Worm (Caenorhabditis elegans) whole organism, midembryonic: ENCODE data around the gene gst-9.

Source experiments
- T22C8.4 ChIP-seq: fragments of 200-800 bp; sonication (Bioruptor generic); IDR thresholded peaks from 2 replicates; pipeline ENCODE4 v1.3.6; 2022; ENCODE audit warnings: missing genetic modification characterization, missing compliant biosample characterization
- cog-1 ChIP-seq: sonication (generic microtip); optimal IDR thresholded peaks from 2 replicates; lab custom pipeline; 2016; ENCODE audit warnings: missing genetic modification characterization, missing compliant biosample characterization
- flt-1 ChIP-seq: fragments of 200-800 bp; sonication (Bioruptor generic); IDR thresholded peaks from 2 replicates; pipeline ENCODE4 v1.3.6; 2022; ENCODE audit warnings: missing genetic modification characterization, missing compliant biosample characterization
- med-1 ChIP-seq: sonication (generic microtip); optimal IDR thresholded peaks from 2 replicates; lab custom pipeline; 2017; ENCODE audit warnings: missing genetic modification characterization, mild to moderate bottlenecking, missing compliant biosample characterization, antibody characterized with exemption, missing genetic modification reagents; ENCODE audit not compliant: insufficient read depth
- ref-1 ChIP-seq: fragments of 200-800 bp; sonication (Bioruptor generic); conservative IDR thresholded peaks from 2 replicates; pipeline ENCODE4 v1.3.6; 2022; ENCODE audit warnings: missing genetic modification reagents, missing genetic modification characterization, missing compliant biosample characterization
- tab-1 ChIP-seq: fragments of 200-800 bp; sonication (Bioruptor generic); IDR thresholded peaks from 2 replicates; pipeline ENCODE4 v1.3.6; 2022; ENCODE audit warnings: missing genetic modification characterization, missing compliant biosample characterization
- ztf-23 ChIP-seq: fragments of 200-800 bp; sonication (Bioruptor generic); IDR thresholded peaks from 2 replicates; pipeline ENCODE4 v1.3.6; 2022; ENCODE audit warnings: missing genetic modification reagents, missing genetic modification characterization, missing compliant biosample characterization
- ztf-29 ChIP-seq: fragments of 200-800 bp; sonication (Bioruptor generic); IDR thresholded peaks from 2 replicates; pipeline ENCODE4 v1.3.6; 2022; ENCODE audit warnings: missing genetic modification reagents, missing genetic modification characterization, missing compliant biosample characterization

- no peak for TF ChIP-seq ztf-29 (GFP tag; lab: Robert Waterston, UW)
- TF ChIP-seq T22C8.4 (GFP tag; lab: Robert Waterston, UW): no peak
- no peak for TF ChIP-seq ztf-23 (GFP tag; lab: Robert Waterston, UW)
- no peak for TF ChIP-seq tab-1 (GFP tag; lab: Robert Waterston, UW)
- TF ChIP-seq ref-1 (GFP tag; lab: Robert Waterston, UW): no peak
- TF ChIP-seq med-1: no peak
- TF ChIP-seq flt-1: no peak
- no peak for TF ChIP-seq cog-1
Measured at ce11 chrII:4884403-4884802, 7.0 kb upstream of the gst-9 start.
